Fruit fly (Drosophila melanogaster) whole organism, embryonic: Measurements from ENCODE around the gene CG9586.

Experiments used
- Adf1 ChIP-seq: fragments of 200-800 bp; sonication (Bioruptor generic); IDR thresholded peaks from 2 replicates; pipeline ENCODE4 v1.3.6; 2022; ENCODE audit warnings: missing biosample characterization, missing genetic modification characterization
- BtbVII ChIP-seq: fragments of 200-800 bp; sonication (Bioruptor generic); optimal IDR thresholded peaks from 3 replicates; lab custom pipeline; 2017; ENCODE audit warnings: missing biosample characterization, mild to moderate bottlenecking, missing genetic modification characterization
- C15 ChIP-seq: fragments of 200-800 bp; sonication (Bioruptor generic); IDR thresholded peaks from 3 replicates; pipeline ENCODE4 v1.3.6; 2022; ENCODE audit warnings: missing biosample characterization, missing genetic modification characterization
- CG10147 ChIP-seq: fragments of 200-800 bp; sonication (Bioruptor generic); optimal IDR thresholded peaks from 2 replicates; lab custom pipeline; 2019; ENCODE audit warnings: missing biosample characterization, mild to moderate bottlenecking, missing genetic modification characterization, moderate library complexity
- CG10321 ChIP-seq: fragments of 200-800 bp; sonication (Bioruptor generic); IDR thresholded peaks from 2 replicates; pipeline ENCODE4 v1.3.6; 2022; ENCODE audit warnings: missing biosample characterization, missing genetic modification characterization
- CG12071 ChIP-seq: fragments of 200-800 bp; sonication (Bioruptor generic); optimal IDR thresholded peaks from 3 replicates; lab custom pipeline; 2018; ENCODE audit warnings: missing biosample characterization, mild to moderate bottlenecking, missing genetic modification characterization
- CG12219 ChIP-seq: fragments of 200-800 bp; sonication (Bioruptor generic); optimal IDR thresholded peaks from 3 replicates; lab custom pipeline; 2018; ENCODE audit warnings: missing biosample characterization, mild to moderate bottlenecking, missing genetic modification characterization
- CG12659 ChIP-seq: fragments of 200-800 bp; sonication (Bioruptor generic); optimal IDR thresholded peaks from 3 replicates; lab custom pipeline; 2017; ENCODE audit warnings: mild to moderate bottlenecking, missing biosample characterization, missing genetic modification reagents, missing genetic modification characterization
- CG13287 ChIP-seq: fragments of 200-800 bp; sonication (Bioruptor generic); IDR thresholded peaks from 2 replicates; pipeline ENCODE4 v1.3.6; 2022; ENCODE audit warnings: missing biosample characterization, missing genetic modification characterization; ENCODE audit not compliant: partially characterized antibody
- CG1529 ChIP-seq: fragments of 200-800 bp; sonication (Bioruptor generic); optimal IDR thresholded peaks from 3 replicates; lab custom pipeline; 2018; ENCODE audit warnings: missing biosample characterization, missing genetic modification characterization
- CG2678 ChIP-seq: fragments of 200-800 bp; sonication (Bioruptor generic); optimal IDR thresholded peaks from 3 replicates; lab custom pipeline; 2019; ENCODE audit warnings: missing biosample characterization, mild to moderate bottlenecking, missing genetic modification characterization, moderate library complexity
- CG32767 ChIP-seq: fragments of 200-800 bp; sonication (Bioruptor generic); IDR thresholded peaks from 2 replicates; pipeline ENCODE4 v1.3.6; 2022; ENCODE audit warnings: missing biosample characterization, missing genetic modification characterization
- CG3407 ChIP-seq: fragments of 200-800 bp; sonication (Bioruptor generic); optimal IDR thresholded peaks from 2 replicates; lab custom pipeline; 2018; ENCODE audit warnings: missing biosample characterization, mild to moderate bottlenecking, missing genetic modification characterization
- CG8765 ChIP-seq: fragments of 200-800 bp; sonication (Bioruptor generic); IDR thresholded peaks from 2 replicates; pipeline ENCODE4 v1.3.6; 2022; ENCODE audit warnings: missing biosample characterization, missing genetic modification characterization
- Chrac-16 ChIP-seq: fragments of 200-800 bp; sonication (Bioruptor generic); optimal IDR thresholded peaks from 3 replicates; lab custom pipeline; 2016; ENCODE audit warnings: missing biosample characterization, missing genetic modification characterization
- Dbx ChIP-seq: fragments of 200-800 bp; sonication (Bioruptor generic); IDR thresholded peaks from 3 replicates; pipeline ENCODE4 v1.3.6; 2022; ENCODE audit warnings: missing biosample characterization, missing genetic modification characterization
- Deaf1 ChIP-seq: fragments of 200-800 bp; optimal IDR thresholded peaks from 3 replicates; lab custom pipeline; 2019; ENCODE audit warnings: missing biosample characterization, mild to moderate bottlenecking, missing genetic modification characterization, moderate library complexity
- Drgx ChIP-seq: fragments of 200-800 bp; sonication (Bioruptor generic); IDR thresholded peaks from 2 replicates; pipeline ENCODE4 v1.3.6; 2022; ENCODE audit warnings: missing biosample characterization, missing genetic modification characterization
- Fer1 ChIP-seq: fragments of 200-800 bp; sonication (Bioruptor generic); optimal IDR thresholded peaks from 2 replicates; lab custom pipeline; 2017; ENCODE audit warnings: missing biosample characterization, mild to moderate bottlenecking, missing genetic modification characterization
- Fer2 ChIP-seq: fragments of 200-800 bp; sonication (Bioruptor generic); optimal IDR thresholded peaks from 2 replicates; lab custom pipeline; 2018; ENCODE audit warnings: missing biosample characterization, mild to moderate bottlenecking, missing genetic modification characterization, moderate library complexity
- HmgZ ChIP-seq: fragments of 200-800 bp; sonication (Bioruptor generic); optimal IDR thresholded peaks from 2 replicates; lab custom pipeline; 2018; ENCODE audit warnings: missing biosample characterization, mild to moderate bottlenecking, missing genetic modification characterization
- Opbp ChIP-seq: fragments of 200-800 bp; sonication (Bioruptor generic); IDR thresholded peaks from 3 replicates; pipeline ENCODE4 v1.3.6; 2022; ENCODE audit warnings: missing biosample characterization, missing genetic modification characterization; ENCODE audit not compliant: partially characterized antibody
- PHDP ChIP-seq: fragments of 200-800 bp; sonication (Bioruptor generic); optimal IDR thresholded peaks from 3 replicates; lab custom pipeline; 2018; ENCODE audit warnings: missing biosample characterization, mild to moderate bottlenecking, missing genetic modification characterization, moderate library complexity
- Pdp1 ChIP-seq, 2 experiments: fragments of 200-800 bp; sonication (Bioruptor generic); optimal IDR thresholded peaks; 3 replicates each; lab custom pipeline; 2016; ENCODE audit warnings: missing biosample characterization in 2 of 2, missing genetic modification characterization in 2 of 2, mild to moderate bottlenecking in 1 of 2, moderate library complexity in 1 of 2
- Ptx1 ChIP-seq: fragments of 200-800 bp; sonication (Bioruptor generic); IDR thresholded peaks from 2 replicates; pipeline ENCODE4 v1.3.6; 2022; ENCODE audit warnings: missing biosample characterization, missing genetic modification characterization
- Rfx ChIP-seq: fragments of 200-800 bp; sonication (Bioruptor generic); IDR thresholded peaks from 2 replicates; pipeline ENCODE4 v1.3.6; 2022; ENCODE audit warnings: missing biosample characterization, missing genetic modification characterization
- Trl ChIP-seq, 3 experiments: fragments of >200 bp in 2 of 3; fragments of 200-800 bp in 1 of 3; sonication (Bioruptor generic) in 1 of 3; optimal IDR thresholded peaks; 2 replicates in 1 of 3; 3 replicates in 2 of 3; lab custom pipeline; 2016 to 2017; ENCODE audit warnings: missing biosample characterization in 1 of 3, missing genetic modification characterization in 1 of 3
- bbx ChIP-seq: fragments of 200-800 bp; sonication (Bioruptor generic); IDR thresholded peaks from 2 replicates; pipeline ENCODE4 v1.3.6; 2022; ENCODE audit warnings: missing biosample characterization, missing genetic modification characterization; ENCODE audit not compliant: partially characterized antibody
- bowl ChIP-seq: fragments of 200-800 bp; sonication (Bioruptor generic); IDR thresholded peaks from 2 replicates; pipeline ENCODE4 v1.3.6; 2022; ENCODE audit warnings: missing biosample characterization, missing genetic modification characterization
- cg ChIP-seq: fragments of 200-800 bp; sonication (Bioruptor generic); optimal IDR thresholded peaks from 3 replicates; lab custom pipeline; 2019; ENCODE audit warnings: missing biosample characterization, mild to moderate bottlenecking, missing genetic modification characterization, moderate library complexity
- chinmo ChIP-seq: fragments of 200-800 bp; sonication (Bioruptor generic); IDR thresholded peaks from 4 replicates; pipeline ENCODE4 v1.3.6; 2022; ENCODE audit warnings: missing biosample characterization, missing genetic modification characterization; ENCODE audit not compliant: partially characterized antibody
- gfzf ChIP-seq: fragments of 200-800 bp; sonication (Bioruptor generic); optimal IDR thresholded peaks from 2 replicates; lab custom pipeline; 2016; ENCODE audit warnings: missing biosample characterization, mild to moderate bottlenecking, missing genetic modification characterization, moderate library complexity
- ham ChIP-seq: fragments of 200-800 bp; sonication (Bioruptor generic); IDR thresholded peaks from 2 replicates; pipeline ENCODE4 v1.3.6; 2022; ENCODE audit warnings: missing biosample characterization, missing genetic modification characterization
- hkb ChIP-seq, 2 experiments: fragments of 200-800 bp in 1 of 2; fragments of >200 bp in 1 of 2; sonication (Bioruptor generic) in 1 of 2; IDR thresholded peaks in 1 of 2; optimal IDR thresholded peaks in 1 of 2; 2 replicates each; pipeline versions ENCODE4 v1.3.6 to Lab custom; 2017 to 2022; ENCODE audit warnings: missing biosample characterization in 1 of 2, missing genetic modification characterization in 1 of 2
- klu ChIP-seq: fragments of 200-800 bp; sonication (Bioruptor generic); IDR thresholded peaks from 2 replicates; pipeline ENCODE4 v1.3.6; 2022; ENCODE audit warnings: missing biosample characterization, missing genetic modification characterization
- mirr ChIP-seq: fragments of 200-800 bp; sonication (Bioruptor generic); optimal IDR thresholded peaks from 3 replicates; lab custom pipeline; 2018; ENCODE audit warnings: missing biosample characterization, mild to moderate bottlenecking, missing genetic modification characterization
- nom ChIP-seq: fragments of 200-800 bp; sonication (Bioruptor generic); optimal IDR thresholded peaks from 2 replicates; lab custom pipeline; 2017; ENCODE audit warnings: missing biosample characterization, missing genetic modification characterization, mild to moderate bottlenecking, moderate library complexity, missing genetic modification reagents
- odd ChIP-seq: fragments of 200-800 bp; sonication (Bioruptor generic); optimal IDR thresholded peaks from 2 replicates; lab custom pipeline; 2017; ENCODE audit warnings: missing biosample characterization, mild to moderate bottlenecking, missing genetic modification characterization
- onecut ChIP-seq: fragments of 200-800 bp; sonication (Bioruptor generic); IDR thresholded peaks from 2 replicates; pipeline ENCODE4 v1.3.6; 2022; ENCODE audit warnings: missing biosample characterization, missing genetic modification characterization
- pfk ChIP-seq: fragments of 200-800 bp; sonication (Bioruptor generic); optimal IDR thresholded peaks from 2 replicates; lab custom pipeline; 2018; ENCODE audit warnings: missing biosample characterization, mild to moderate bottlenecking, missing genetic modification characterization, moderate library complexity
- pita ChIP-seq: fragments of 200-800 bp; sonication (Bioruptor generic); optimal IDR thresholded peaks from 2 replicates; lab custom pipeline; 2017; ENCODE audit warnings: missing biosample characterization, mild to moderate bottlenecking, missing genetic modification characterization
- psq ChIP-seq: fragments of 200-800 bp; sonication (Bioruptor generic); optimal IDR thresholded peaks from 2 replicates; lab custom pipeline; 2017; ENCODE audit warnings: missing biosample characterization, missing genetic modification characterization
- rib ChIP-seq: fragments of 200-800 bp; sonication (Bioruptor generic); IDR thresholded peaks from 2 replicates; pipeline ENCODE4 v1.3.6; 2022; ENCODE audit warnings: missing biosample characterization, missing genetic modification characterization
- sens ChIP-seq: fragments of 200-800 bp; sonication (Bioruptor generic); peaks from one replicate; lab custom pipeline; 2016; ENCODE audit warnings: missing biosample characterization, missing genetic modification characterization
- stc ChIP-seq: fragments of 200-800 bp; sonication (Bioruptor generic); IDR thresholded peaks from 2 replicates; pipeline ENCODE4 v1.3.6; 2022; ENCODE audit warnings: missing biosample characterization, missing genetic modification characterization
- sug ChIP-seq: fragments of 200-800 bp; optimal IDR thresholded peaks from 2 replicates; lab custom pipeline; 2019; ENCODE audit warnings: missing biosample characterization, mild to moderate bottlenecking, missing genetic modification characterization, moderate library complexity
- tin ChIP-seq: fragments of 200-800 bp; sonication (Bioruptor generic); optimal IDR thresholded peaks from 3 replicates; lab custom pipeline; 2016; ENCODE audit warnings: missing biosample characterization, missing genetic modification characterization
- tx ChIP-seq: fragments of 200-800 bp; sonication (Bioruptor generic); optimal IDR thresholded peaks from 2 replicates; lab custom pipeline; 2016; ENCODE audit warnings: missing biosample characterization, missing genetic modification characterization
- unpg ChIP-seq: fragments of 200-800 bp; sonication (Bioruptor generic); optimal IDR thresholded peaks from 3 replicates; lab custom pipeline; 2018; ENCODE audit warnings: missing biosample characterization, mild to moderate bottlenecking, missing genetic modification characterization, moderate library complexity

CG9586 gene

dm6 chr2L:9175172-9175571 is 8.9 kb upstream of the CG9586 start (continued):
- TF ChIP-seq CG13287 (peak; percentile 25; the same call in 1 of the 2 replicates), Fer2 (tag; lab: Kevin White, UChicago) (no peak), Ptx1 (GFP tag; lab: Robert Waterston, UW) (no peak), Fer1 (GFP tag; lab: Kevin White, UChicago) (peak; percentile 59), CG12659 (GFP tag; lab: Kevin White, UChicago) (no peak), CG8765 (peak; percentile 94; the same call in 1 of the 2 replicates), CG12219 (GFP tag; lab: Kevin White, UChicago) (peak; percentile 18), Chrac-16 (GFP tag; lab: Kevin White, UChicago) (no peak), odd (GFP tag; lab: Kevin White, UChicago) (peak; percentile 25), Deaf1 (tag; lab: Kevin White, UChicago) (peak; percentile 21), ham (GFP tag; lab: Robert Waterston, UW) (no peak), pita (no peak), PHDP (tag; lab: Kevin White, UChicago) (peak; percentile 54), CG2678 (tag; lab: Kevin White, UChicago) (peak; percentile 11), CG12071 (GFP tag; lab: Kevin White, UChicago) (peak; percentile 50), onecut (GFP tag; lab: Robert Waterston, UW) (peak; percentile 68), Adf1 (GFP tag; lab: Robert Waterston, UW) (peak; percentile 67; the same call in 1 of the 2 replicates), hkb (optimal IDR thresholded peaks at IDR 0.05; lab: Kevin White, UChicago) (no peak), hkb (GFP tag; IDR thresholded peaks at IDR 0.05; lab: Robert Waterston, UW) (peak; percentile 61), CG1529 (no peak), psq (GFP tag; lab: Kevin White, UChicago) (no peak), gfzf (GFP tag; lab: Kevin White, UChicago) (no peak), bbx (GFP tag; lab: Robert Waterston, UW) (no peak), sens (GFP tag; lab: Kevin White, UChicago) (peak; percentile 42), mirr (GFP tag; lab: Kevin White, UChicago) (peak; percentile 76), stc (GFP tag; lab: Robert Waterston, UW) (peak; percentile 44; the same call in 1 of the 2 replicates), CG10147 (peak; percentile 73), cg (peak; percentile 32), chinmo (GFP tag; lab: Robert Waterston, UW) (peak; percentile 84; the same call in 3 of the 4 replicates), Opbp (GFP tag; lab: Robert Waterston, UW) (no peak), Trl (optimal IDR thresholded peaks at IDR 0.05; lab: Kevin White, UChicago) (peak; percentile 58 to 66), Trl (GFP tag; optimal IDR thresholded peaks at IDR 0.05; lab: Kevin White, UChicago) (no peak), bowl (GFP tag; lab: Robert Waterston, UW) (peak; percentile 82; the same call in 1 of the 2 replicates), sug (tag; lab: Kevin White, UChicago) (peak; percentile 32), Drgx (peak; percentile 95), tx (no peak), CG10321 (GFP tag; lab: Robert Waterston, UW) (0 out of 2 replicates have a peak, but pooled peaks have one; percentile 23), Dbx (GFP tag; lab: Robert Waterston, UW) (peak; percentile 71; the same call in 2 of the 3 replicates), klu (no peak), rib (GFP tag; lab: Robert Waterston, UW) (peak; percentile 81), unpg (GFP tag; lab: Kevin White, UChicago) (peak; percentile 14), pfk (peak; percentile 77), tin (GFP tag; lab: Kevin White, UChicago) (no peak), Pdp1 (GFP tag; optimal IDR thresholded peaks at IDR 0.05; lab: Kevin White, UChicago) (peak in 1 of 2 experiments; percentile 55), BtbVII (peak; percentile 4), CG32767 (peak; percentile 38; the same call in 1 of the 2 replicates), nom (GFP tag; lab: Kevin White, UChicago) (peak; percentile 75), C15 (peak; percentile 73; the same call in 1 of the 3 replicates), HmgZ (tag; lab: Kevin White, UChicago) (peak; percentile 28), Rfx (GFP tag; lab: Robert Waterston, UW) (peak; percentile 70; the same call in 1 of the 2 replicates), CG3407 (GFP tag; lab: Kevin White, UChicago) (no peak)
